Fruit fly (Drosophila melanogaster) whole organism, wandering third instar larva: ENCODE results near the gene CG7300.

ENCODE experiments used
- Abd-B ChIP-seq: fragments of >200 bp; optimal IDR thresholded peaks from 2 replicates; lab custom pipeline; 2017; ENCODE audit warnings: missing biosample characterization, missing genetic modification characterization
- CG9705 ChIP-seq: fragments of 200-800 bp; sonication (Bioruptor generic); optimal IDR thresholded peaks from 2 replicates; lab custom pipeline; 2018; ENCODE audit warnings: missing biosample characterization, mild to moderate bottlenecking, missing genetic modification characterization
- CrebA ChIP-seq: fragments of 200-800 bp; sonication (Bioruptor generic); optimal IDR thresholded peaks from 2 replicates; lab custom pipeline; 2016; ENCODE audit warnings: missing biosample characterization, mild to moderate bottlenecking, missing genetic modification characterization, borderline replicate concordance
- N ChIP-seq: fragments of >200 bp; optimal IDR thresholded peaks from 2 replicates; lab custom pipeline; 2018; ENCODE audit warnings: missing biosample characterization, missing external identifiers, missing genetic modification characterization
- jim ChIP-seq: fragments of 175-275, 200-325 bp; sonication (Bioruptor generic); optimal IDR thresholded peaks from 2 replicates; lab custom pipeline; 2016; ENCODE audit warnings: missing biosample characterization, mild to moderate bottlenecking, missing genetic modification characterization
- lola ChIP-seq: fragments of >200 bp; optimal IDR thresholded peaks from 2 replicates; lab custom pipeline; 2017; ENCODE audit warnings: missing biosample characterization, missing genetic modification characterization
- psq ChIP-seq: fragments of 200-800 bp; sonication (Bioruptor generic); optimal IDR thresholded peaks from 3 replicates; lab custom pipeline; 2017; ENCODE audit warnings: missing biosample characterization, mild to moderate bottlenecking, missing genetic modification characterization, moderate library complexity
- usp ChIP-seq: fragments of >200 bp; optimal IDR thresholded peaks from 2 replicates; lab custom pipeline; 2017; ENCODE audit warnings: missing biosample characterization, missing genetic modification characterization

DNA sequence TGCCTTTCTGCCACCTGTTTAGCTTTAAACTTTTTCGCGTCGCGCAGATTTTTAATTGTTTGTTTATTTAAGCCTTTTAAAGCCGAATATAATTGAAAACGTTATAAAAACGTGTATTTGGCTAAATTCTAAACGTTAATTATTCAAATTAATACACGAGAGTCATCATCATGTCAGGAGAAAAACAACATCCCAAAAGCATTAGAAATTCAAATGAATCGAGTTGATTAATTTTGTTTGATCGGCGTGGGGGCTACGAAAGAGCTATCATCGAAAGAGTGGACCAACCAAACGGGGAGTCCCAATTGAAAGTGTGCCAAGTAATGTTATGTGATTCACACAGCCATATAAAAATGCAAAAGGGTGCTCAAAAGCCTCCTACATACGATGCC is 10.1 kb downstream of the CG7300 start:
- TF ChIP-seq N (GFP tag; lab: Kevin White, UChicago), result no peak
- TF ChIP-seq usp (GFP tag; lab: Kevin White, UChicago), result no peak
- TF ChIP-seq psq (GFP tag; lab: Kevin White, UChicago), result no peak
- no peak for TF ChIP-seq lola (GFP tag; lab: Kevin White, UChicago)
- TF ChIP-seq jim, result no peak
- no peak for TF ChIP-seq CrebA (GFP tag; lab: Kevin White, UChicago)
- no peak for TF ChIP-seq Abd-B (GFP tag; lab: Kevin White, UChicago)
- no peak for TF ChIP-seq CG9705
